Worm (Caenorhabditis elegans): Measurements from ENCODE around the gene txt-4.

ce11 chrIV:1561884-1562283, 51.5 kb downstream of the txt-4 start, which contains the start of gene hpo-6:
- TF ChIP-seq ets-4 (tag; optimal IDR thresholded peaks at IDR 0.05): no peak
- TF ChIP-seq nhr-232 (tag; optimal IDR thresholded peaks at IDR 0.05): no peak
- no peak for TF ChIP-seq ama-1 (optimal IDR thresholded peaks at IDR 0.05)
- TF ChIP-seq C38D4.7 (GFP tag; optimal IDR thresholded peaks at IDR 0.05): no peak
- no peak for TF ChIP-seq che-1 (tag; optimal IDR thresholded peaks at IDR 0.05)
- TF ChIP-seq ceh-9 (tag; optimal IDR thresholded peaks at IDR 0.05): no peak
- TF ChIP-seq pax-1 (tag; optimal IDR thresholded peaks at IDR 0.05): no peak
- TF ChIP-seq fkh-10 (GFP tag; optimal IDR thresholded peaks at IDR 0.05): no peak
- TF ChIP-seq hlh-6 (tag; optimal IDR thresholded peaks at IDR 0.05): no peak
- TF ChIP-seq tbx-2 (tag; optimal IDR thresholded peaks at IDR 0.05): no peak
- TF ChIP-seq hlh-13 (GFP tag; optimal IDR thresholded peaks at IDR 0.05): no peak
- TF ChIP-seq ceh-45 (GFP tag; IDR thresholded peaks at IDR 0.05): no peak
- TF ChIP-seq ceh-6 (GFP tag; optimal IDR thresholded peaks at IDR 0.05): no peak
- TF ChIP-seq ceh-2 (tag; optimal IDR thresholded peaks at IDR 0.05): no peak

All from whole organism, late embryonic.